Fruit fly (Drosophila melanogaster) whole organism, embryonic: ENCODE results near the gene Kdm2.

ENCODE experiments used
- Antp ChIP-seq: fragments of 200-800 bp; sonication (Bioruptor generic); optimal IDR thresholded peaks from 3 replicates; lab custom pipeline; 2016; ENCODE audit warnings: missing biosample characterization, missing genetic modification characterization
- B-H1 ChIP-seq: fragments of 200-800 bp; sonication (Bioruptor generic); IDR thresholded peaks from 3 replicates; pipeline ENCODE4 v1.3.6; 2022; ENCODE audit warnings: missing biosample characterization, missing genetic modification characterization
- BEAF-32 ChIP-seq: fragments of 200-800 bp; sonication (Bioruptor generic); optimal IDR thresholded peaks from 3 replicates; lab custom pipeline; 2017; ENCODE audit warnings: missing biosample characterization, missing genetic modification characterization, mild to moderate bottlenecking, moderate library complexity, missing genetic modification reagents
- CG10366 ChIP-seq: fragments of 200-800 bp; sonication (Bioruptor generic); IDR thresholded peaks from 2 replicates; pipeline ENCODE4 v1.3.6; 2022; ENCODE audit warnings: missing biosample characterization, missing genetic modification characterization
- CG10431 ChIP-seq: fragments of 200-800 bp; sonication (Bioruptor generic); optimal IDR thresholded peaks from 3 replicates; lab custom pipeline; 2018; ENCODE audit warnings: missing biosample characterization, mild to moderate bottlenecking, missing genetic modification characterization
- CG12219 ChIP-seq: fragments of 200-800 bp; sonication (Bioruptor generic); optimal IDR thresholded peaks from 3 replicates; lab custom pipeline; 2018; ENCODE audit warnings: missing biosample characterization, mild to moderate bottlenecking, missing genetic modification characterization
- CG12236 ChIP-seq: fragments of 200-800 bp; sonication (Bioruptor generic); optimal IDR thresholded peaks from 2 replicates; lab custom pipeline; 2016; ENCODE audit warnings: missing biosample characterization, missing genetic modification characterization
- CG1233 ChIP-seq: fragments of 200-800 bp; sonication (Bioruptor generic); optimal IDR thresholded peaks from 4 replicates; lab custom pipeline; 2018; ENCODE audit warnings: missing biosample characterization, mild to moderate bottlenecking, missing genetic modification characterization
- CG12659 ChIP-seq: fragments of 200-800 bp; sonication (Bioruptor generic); optimal IDR thresholded peaks from 3 replicates; lab custom pipeline; 2017; ENCODE audit warnings: mild to moderate bottlenecking, missing biosample characterization, missing genetic modification reagents, missing genetic modification characterization
- CG13287 ChIP-seq: fragments of 200-800 bp; sonication (Bioruptor generic); IDR thresholded peaks from 2 replicates; pipeline ENCODE4 v1.3.6; 2022; ENCODE audit warnings: missing biosample characterization, missing genetic modification characterization; ENCODE audit not compliant: partially characterized antibody
- CG15696 ChIP-seq: fragments of 200-800 bp; sonication (Bioruptor generic); optimal IDR thresholded peaks from 2 replicates; lab custom pipeline; 2019; ENCODE audit warnings: missing biosample characterization, mild to moderate bottlenecking, missing genetic modification characterization, moderate library complexity
- CG17829 ChIP-seq: fragments of 200-800 bp; optimal IDR thresholded peaks from 2 replicates; lab custom pipeline; 2019; ENCODE audit warnings: missing biosample characterization, mild to moderate bottlenecking, missing genetic modification characterization, moderate library complexity
- CG30403 ChIP-seq: fragments of 200-800 bp; sonication (Bioruptor generic); optimal IDR thresholded peaks from 3 replicates; lab custom pipeline; 2016; ENCODE audit warnings: missing biosample characterization, missing genetic modification characterization
- CG4707 ChIP-seq: fragments of 200-800 bp; sonication (Bioruptor generic); optimal IDR thresholded peaks from 2 replicates; lab custom pipeline; 2018; ENCODE audit warnings: missing biosample characterization, mild to moderate bottlenecking, missing genetic modification characterization, moderate library complexity
- CG6765 ChIP-seq: fragments of 200-800 bp; sonication (Bioruptor generic); optimal IDR thresholded peaks from 3 replicates; lab custom pipeline; 2017; ENCODE audit warnings: missing biosample characterization, mild to moderate bottlenecking, missing genetic modification characterization
- CG7963 ChIP-seq: fragments of 200-800 bp; sonication (Bioruptor generic); IDR thresholded peaks from 3 replicates; pipeline ENCODE4 v1.3.6; 2022; ENCODE audit warnings: missing biosample characterization, missing genetic modification characterization; ENCODE audit not compliant: partially characterized antibody
- CG8924 ChIP-seq: fragments of 200-800 bp; optimal IDR thresholded peaks from 3 replicates; lab custom pipeline; 2019; ENCODE audit warnings: missing biosample characterization, mild to moderate bottlenecking, missing genetic modification characterization, moderate library complexity
- CG9609 ChIP-seq: fragments of 200-800 bp; sonication (Bioruptor generic); optimal IDR thresholded peaks from 3 replicates; lab custom pipeline; 2016; ENCODE audit warnings: missing biosample characterization, missing genetic modification characterization
- CrebB ChIP-seq: fragments of 200-800 bp; sonication (Bioruptor generic); optimal IDR thresholded peaks from 3 replicates; lab custom pipeline; 2018; ENCODE audit warnings: missing biosample characterization, mild to moderate bottlenecking, missing genetic modification characterization
- Gug ChIP-seq: fragments of 200-800 bp; sonication (Bioruptor generic); IDR thresholded peaks from 4 replicates; pipeline ENCODE4 v1.3.6; 2022; ENCODE audit warnings: missing biosample characterization, missing genetic modification characterization
- Hmx ChIP-seq: fragments of 200-800 bp; sonication (Bioruptor generic); optimal IDR thresholded peaks from 2 replicates; lab custom pipeline; 2016; ENCODE audit warnings: missing biosample characterization, missing genetic modification characterization
- Hr78 ChIP-seq, 2 experiments: fragments of 200-800 bp in 1 of 2; fragments of >200 bp in 1 of 2; sonication (Bioruptor generic) in 1 of 2; optimal IDR thresholded peaks; 2 replicates each; lab custom pipeline; 2017 to 2019; ENCODE audit warnings: missing biosample characterization in 2 of 2, missing genetic modification characterization in 2 of 2, mild to moderate bottlenecking in 1 of 2, moderate library complexity in 1 of 2
- Lim3 ChIP-seq: fragments of 200-800 bp; sonication (Bioruptor generic); IDR thresholded peaks from 2 replicates; pipeline ENCODE4 v1.3.6; 2022; ENCODE audit warnings: missing biosample characterization, missing genetic modification characterization
- Nf-YB ChIP-seq: fragments of 200-800 bp; sonication (Bioruptor generic); optimal IDR thresholded peaks from 3 replicates; lab custom pipeline; 2019; ENCODE audit warnings: missing biosample characterization, mild to moderate bottlenecking, missing genetic modification characterization, moderate library complexity
- Poxn ChIP-seq: fragments of 200-800 bp; sonication (Bioruptor generic); IDR thresholded peaks from 2 replicates; pipeline ENCODE4 v1.3.6; 2022; ENCODE audit warnings: missing biosample characterization, missing genetic modification characterization
- Rx ChIP-seq: fragments of 200-800 bp; sonication (Bioruptor generic); IDR thresholded peaks from 2 replicates; pipeline ENCODE4 v1.3.6; 2022; ENCODE audit warnings: missing biosample characterization, missing genetic modification characterization
- Sin3A ChIP-seq: fragments of >200 bp; optimal IDR thresholded peaks from 2 replicates; lab custom pipeline; 2018
- TFAM ChIP-seq: fragments of 200-800 bp; sonication (Bioruptor generic); optimal IDR thresholded peaks from 2 replicates; lab custom pipeline; 2017; ENCODE audit warnings: missing biosample characterization, missing genetic modification characterization, inconsistent platforms
- Usf ChIP-seq: fragments of 200-800 bp; sonication (Bioruptor generic); optimal IDR thresholded peaks from 2 replicates; lab custom pipeline; 2017; ENCODE audit warnings: missing genotype, missing biosample characterization, missing genetic modification characterization
- ash1 ChIP-seq: fragments of 200-800 bp; sonication (Bioruptor generic); optimal IDR thresholded peaks from 2 replicates; lab custom pipeline; 2018; ENCODE audit warnings: missing biosample characterization, mild to moderate bottlenecking, missing genetic modification characterization
- dmrt11E ChIP-seq: fragments of 200-800 bp; sonication (Bioruptor generic); optimal IDR thresholded peaks from 3 replicates; lab custom pipeline; 2018; ENCODE audit warnings: missing biosample characterization, mild to moderate bottlenecking, missing genetic modification characterization, moderate library complexity
- esg ChIP-seq: fragments of 200-800 bp; sonication (Bioruptor generic); conservative IDR thresholded peaks from 2 replicates; pipeline ENCODE4 v1.3.6; 2022; ENCODE audit warnings: missing biosample characterization, missing genetic modification characterization
- exex ChIP-seq: fragments of 200-800 bp; sonication (Bioruptor generic); optimal IDR thresholded peaks from 4 replicates; lab custom pipeline; 2018; ENCODE audit warnings: missing biosample characterization, mild to moderate bottlenecking, missing genetic modification characterization, moderate library complexity
- grau ChIP-seq: fragments of 200-800 bp; optimal IDR thresholded peaks from 3 replicates; lab custom pipeline; 2019; ENCODE audit warnings: missing biosample characterization, mild to moderate bottlenecking, missing genetic modification characterization, moderate library complexity
- ham ChIP-seq: fragments of 200-800 bp; sonication (Bioruptor generic); IDR thresholded peaks from 2 replicates; pipeline ENCODE4 v1.3.6; 2022; ENCODE audit warnings: missing biosample characterization, missing genetic modification characterization
- ind ChIP-seq: fragments of 200-800 bp; sonication (Bioruptor generic); optimal IDR thresholded peaks from 3 replicates; lab custom pipeline; 2016; ENCODE audit warnings: missing biosample characterization, missing genetic modification characterization
- inv ChIP-seq: fragments of 200-800 bp; sonication (Bioruptor generic); IDR thresholded peaks from 2 replicates; pipeline ENCODE4 v1.3.6; 2022; ENCODE audit warnings: missing biosample characterization, missing genetic modification characterization; ENCODE audit not compliant: partially characterized antibody
- klu ChIP-seq: fragments of 200-800 bp; sonication (Bioruptor generic); IDR thresholded peaks from 2 replicates; pipeline ENCODE4 v1.3.6; 2022; ENCODE audit warnings: missing biosample characterization, missing genetic modification characterization
- lmd ChIP-seq: fragments of 200-800 bp; sonication (Bioruptor generic); IDR thresholded peaks from 2 replicates; pipeline ENCODE4 v1.3.6; 2022; ENCODE audit warnings: missing biosample characterization, missing genetic modification characterization
- psq ChIP-seq: fragments of 200-800 bp; sonication (Bioruptor generic); optimal IDR thresholded peaks from 2 replicates; lab custom pipeline; 2017; ENCODE audit warnings: missing biosample characterization, missing genetic modification characterization
- ranshi ChIP-seq: fragments of 200-800 bp; sonication (Bioruptor generic); IDR thresholded peaks from 2 replicates; pipeline ENCODE4 v1.3.6; 2022; ENCODE audit warnings: missing biosample characterization, missing genetic modification characterization
- repo ChIP-seq: fragments of 200-800 bp; sonication (Bioruptor generic); optimal IDR thresholded peaks from 2 replicates; lab custom pipeline; 2016; ENCODE audit warnings: missing biosample characterization, missing genetic modification characterization
- row ChIP-seq: fragments of 200-800 bp; sonication (Bioruptor generic); IDR thresholded peaks from 3 replicates; pipeline ENCODE4 v1.3.6; 2022; ENCODE audit warnings: missing biosample characterization, missing genetic modification characterization
- sim ChIP-seq: fragments of 200-800 bp; sonication (Bioruptor generic); IDR thresholded peaks from 2 replicates; pipeline ENCODE4 v1.3.6; 2022; ENCODE audit warnings: missing biosample characterization, missing genetic modification characterization
- sima ChIP-seq: fragments of 200-800 bp; sonication (Bioruptor generic); optimal IDR thresholded peaks from 2 replicates; lab custom pipeline; 2016; ENCODE audit warnings: missing biosample characterization, missing genetic modification characterization
- sisA ChIP-seq: fragments of 200-800 bp; sonication (Bioruptor generic); IDR thresholded peaks from 2 replicates; pipeline ENCODE4 v1.3.6; 2022; ENCODE audit warnings: missing biosample characterization, missing genetic modification characterization
- slou ChIP-seq: fragments of 200-800 bp; sonication (Bioruptor generic); optimal IDR thresholded peaks from 3 replicates; lab custom pipeline; 2016; ENCODE audit warnings: missing biosample characterization, missing genetic modification characterization
- so ChIP-seq: fragments of 200-800 bp; sonication (Bioruptor generic); IDR thresholded peaks from 3 replicates; pipeline ENCODE4 v1.3.6; 2022; ENCODE audit warnings: missing biosample characterization, missing genetic modification characterization
- ssp ChIP-seq: fragments of 200-800 bp; sonication (Bioruptor generic); IDR thresholded peaks from 2 replicates; pipeline ENCODE4 v1.3.6; 2022; ENCODE audit warnings: missing biosample characterization, missing genetic modification characterization
- toy ChIP-seq: fragments of 200-800 bp; sonication (Bioruptor generic); IDR thresholded peaks from 2 replicates; pipeline ENCODE4 v1.3.6; 2022; ENCODE audit warnings: missing biosample characterization, missing genetic modification characterization
- ttk ChIP-seq: fragments of 200-800 bp; sonication (Bioruptor generic); IDR thresholded peaks from 2 replicates; pipeline ENCODE4 v2.1.2; 2022; ENCODE audit warnings: missing biosample characterization, missing genetic modification characterization
- tup ChIP-seq: fragments of 200-800 bp; sonication (Bioruptor generic); optimal IDR thresholded peaks from 2 replicates; lab custom pipeline; 2016; ENCODE audit warnings: missing biosample characterization, mild to moderate bottlenecking, missing genetic modification characterization, moderate library complexity
- vvl ChIP-seq: fragments of 200-800 bp; sonication (Bioruptor generic); IDR thresholded peaks from 2 replicates; pipeline ENCODE4 v1.3.6; 2022; ENCODE audit warnings: missing biosample characterization, missing genetic modification characterization

Gene Kdm2

DNA sequence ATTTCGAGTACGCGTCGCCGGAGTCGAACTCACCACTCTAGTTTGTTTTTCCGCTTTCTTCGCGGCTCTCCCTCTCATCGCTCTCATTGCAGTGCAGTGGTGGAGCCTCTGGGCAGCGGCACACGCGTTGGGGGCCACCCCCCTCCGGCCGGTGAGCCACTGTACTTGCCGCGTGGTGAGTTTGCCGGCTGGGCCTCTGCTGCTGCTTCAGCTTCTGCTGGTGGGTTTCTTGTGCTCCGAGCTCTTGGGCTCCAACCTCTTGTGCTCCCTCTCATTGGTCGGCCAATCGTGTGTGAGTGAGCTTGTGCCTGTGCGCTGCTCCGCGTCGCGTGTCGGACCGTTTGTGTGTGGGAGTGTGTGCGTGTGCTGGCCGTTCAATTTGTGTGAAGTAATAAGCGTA is 726 bp downstream of the Kdm2 start (continued):
- TF ChIP-seq ssp (GFP tag; lab: Robert Waterston, UW) = no peak
- no peak for TF ChIP-seq CG12659 (GFP tag; lab: Kevin White, UChicago)
- no peak for TF ChIP-seq CG6765 (GFP tag; lab: Kevin White, UChicago)
- no peak for TF ChIP-seq CG15696 (tag; lab: Kevin White, UChicago)
- no peak for TF ChIP-seq psq (GFP tag; lab: Kevin White, UChicago)
- no peak for TF ChIP-seq dmrt11E (tag; lab: Kevin White, UChicago)
- peak; percentile 43 for TF ChIP-seq CG30403 (GFP tag; lab: Kevin White, UChicago)
- no peak for TF ChIP-seq row (GFP tag; lab: Robert Waterston, UW)
- TF ChIP-seq so = no peak
- no peak for TF ChIP-seq CG1233 (GFP tag; lab: Kevin White, UChicago)
- no peak for TF ChIP-seq TFAM (GFP tag; lab: Kevin White, UChicago)
- no peak for TF ChIP-seq Lim3
- peak; percentile 46 for TF ChIP-seq ind (GFP tag; lab: Kevin White, UChicago)
- TF ChIP-seq repo (GFP tag; lab: Kevin White, UChicago) = peak; percentile 54
- no peak for TF ChIP-seq klu (GFP tag; lab: Robert Waterston, UW)
- TF ChIP-seq ranshi = no peak
- TF ChIP-seq esg (GFP tag; lab: Robert Waterston, UW) = no peak
- TF ChIP-seq toy (GFP tag; lab: Robert Waterston, UW) = no peak
- TF ChIP-seq sim = no peak
- no peak for TF ChIP-seq CG10366 (GFP tag; lab: Robert Waterston, UW)
- TF ChIP-seq Antp (GFP tag; lab: Kevin White, UChicago) = peak; percentile 87
- peak; percentile 29 for TF ChIP-seq CG12236 (GFP tag; lab: Kevin White, UChicago)
- peak; percentile 71 for TF ChIP-seq ash1 (GFP tag; lab: Kevin White, UChicago)
- TF ChIP-seq ham (GFP tag; lab: Robert Waterston, UW) = no peak
- TF ChIP-seq grau = peak; percentile 35
- TF ChIP-seq CG9609 (GFP tag; lab: Kevin White, UChicago) = peak; percentile 54
- peak; percentile 89 for TF ChIP-seq Gug (GFP tag; lab: Robert Waterston, UW)
- no peak for TF ChIP-seq inv (GFP tag; lab: Robert Waterston, UW)
- no peak for TF ChIP-seq slou (GFP tag; lab: Kevin White, UChicago)
- no peak for TF ChIP-seq BEAF-32 (GFP tag; lab: Kevin White, UChicago)
- peak; percentile 91 for TF ChIP-seq Nf-YB (GFP tag; lab: Kevin White, UChicago)
- no peak for TF ChIP-seq Hmx
- no peak for TF ChIP-seq CG7963 (GFP tag; lab: Robert Waterston, UW)
- no peak for TF ChIP-seq Sin3A (lab: Kevin White, UChicago)
- peak; percentile 42 for TF ChIP-seq CG4707 (GFP tag; lab: Kevin White, UChicago)
- no peak for TF ChIP-seq lmd (GFP tag; lab: Robert Waterston, UW)
- no peak for TF ChIP-seq tup (GFP tag; lab: Kevin White, UChicago)
- TF ChIP-seq vvl (GFP tag; lab: Robert Waterston, UW) = no peak
- no peak for TF ChIP-seq sima (GFP tag; lab: Kevin White, UChicago)
- no peak for TF ChIP-seq CG8924 (tag; lab: Kevin White, UChicago)
- no peak for TF ChIP-seq Usf (GFP tag; lab: Kevin White, UChicago)
- no peak for TF ChIP-seq ttk (GFP tag; lab: Robert Waterston, UW)
- TF ChIP-seq CG17829 = peak; percentile 61
- peak in 1 of 2 experiments; percentile 18 for TF ChIP-seq Hr78 (GFP tag; optimal IDR thresholded peaks at IDR 0.05; lab: Kevin White, UChicago)
- TF ChIP-seq CG12219 (GFP tag; lab: Kevin White, UChicago) = peak; percentile 50
- no peak for TF ChIP-seq CG10431 (GFP tag; lab: Kevin White, UChicago)
- TF ChIP-seq CG13287 = no peak
- no peak for TF ChIP-seq exex (tag; lab: Kevin White, UChicago)
- TF ChIP-seq Poxn (GFP tag; lab: Robert Waterston, UW) = no peak
- TF ChIP-seq B-H1 (GFP tag; lab: Robert Waterston, UW) = no peak
- peak; percentile 74 for TF ChIP-seq CrebB (tag; lab: Kevin White, UChicago)
- TF ChIP-seq Rx (GFP tag; lab: Robert Waterston, UW) = no peak
- TF ChIP-seq sisA (GFP tag; lab: Robert Waterston, UW) = no peak
